Worm (Caenorhabditis elegans): Measurements from ENCODE around the gene C44B7.11.

DNA sequence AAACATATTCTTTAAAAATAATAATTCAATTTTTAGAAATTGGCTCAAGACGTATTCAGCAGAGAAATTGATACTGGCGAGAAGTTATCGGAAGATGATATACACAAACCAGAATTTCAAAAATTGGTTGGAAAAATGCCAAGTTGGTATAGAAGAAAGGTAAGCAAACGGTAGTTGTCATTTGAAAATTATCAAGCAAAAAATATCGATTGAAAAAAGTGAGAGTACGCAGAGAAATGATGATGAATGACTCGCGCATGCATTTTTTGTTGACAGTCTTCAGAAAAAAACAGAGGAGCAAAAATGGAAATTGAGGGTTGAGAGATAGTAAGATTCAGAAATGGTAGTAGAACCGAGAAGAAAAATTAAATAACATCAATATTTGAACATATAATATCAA lies 35.6 kb upstream of the C44B7.11 start:
- TF ChIP-seq elt-1 (tag; optimal IDR thresholded peaks at IDR 0.05) (no peak), unc-39 (tag; optimal IDR thresholded peaks at IDR 0.05) (no peak), lin-13 (GFP tag; optimal IDR thresholded peaks at IDR 0.05) (no peak), ama-1 (optimal IDR thresholded peaks at IDR 0.05) (no peak), F13H6.1 (tag; optimal IDR thresholded peaks at IDR 0.05) (no peak), elt-3 (tag; optimal IDR thresholded peaks at IDR 0.05) (no peak)
